Worm (Caenorhabditis elegans) whole organism, L4 larva: ENCODE data around the gene bec-1.

ENCODE experiments used
- F10B5.3 ChIP-seq: sonication (generic microtip); optimal IDR thresholded peaks from 2 replicates; lab custom pipeline; 2016; ENCODE audit warnings: mild to moderate bottlenecking, missing genetic modification characterization, missing compliant biosample characterization
- F37D6.2 ChIP-seq: sonication (generic microtip); optimal IDR thresholded peaks from 2 replicates; lab custom pipeline; 2016; ENCODE audit warnings: mild to moderate bottlenecking, missing genetic modification characterization, missing compliant biosample characterization
- F44E2.7 ChIP-seq: fragments of 200-800 bp; sonication (Bioruptor generic); IDR thresholded peaks from 2 replicates; pipeline ENCODE4 v2.1.2; 2022; ENCODE audit warnings: missing genetic modification characterization, missing compliant biosample characterization
- T20F7.1 ChIP-seq: fragments of 200-800 bp; sonication (Bioruptor generic); optimal IDR thresholded peaks from 2 replicates; lab custom pipeline; 2018; ENCODE audit warnings: mild to moderate bottlenecking, missing genetic modification characterization, missing compliant biosample characterization
- Y5F2A.4 ChIP-seq: fragments of 200-800 bp; sonication (Bioruptor generic); optimal IDR thresholded peaks from 2 replicates; lab custom pipeline; 2018; ENCODE audit warnings: mild to moderate bottlenecking, missing genetic modification characterization, missing compliant biosample characterization
- attf-4 ChIP-seq: sonication (generic microtip); optimal IDR thresholded peaks from 3 replicates; lab custom pipeline; 2017; ENCODE audit warnings: missing biosample characterization, missing genetic modification characterization
- ceh-28 ChIP-seq: fragments of 150-350 bp; optimal IDR thresholded peaks from 2 replicates; lab custom pipeline; 2014; ENCODE audit warnings: missing biosample characterization, missing genetic modification reagents, missing genetic modification characterization
- ceh-32 ChIP-seq: sonication (generic microtip); optimal IDR thresholded peaks from 2 replicates; lab custom pipeline; 2016; ENCODE audit warnings: mild to moderate bottlenecking, missing genetic modification characterization, missing compliant biosample characterization; ENCODE audit not compliant: poor library complexity
- daf-12 ChIP-seq: fragments of 150-350 bp; optimal IDR thresholded peaks from 2 replicates; lab custom pipeline; 2014; ENCODE audit warnings: missing biosample characterization, missing genetic modification reagents, missing genetic modification characterization
- daf-16 ChIP-seq, 3 experiments: sonication (generic microtip); optimal IDR thresholded peaks; 2 replicates each; lab custom pipeline; 2016 to 2017; ENCODE audit warnings: missing genetic modification characterization in 3 of 3, missing genetic modification reagents in 3 of 3, mild to moderate bottlenecking in 2 of 3, missing compliant biosample characterization in 2 of 3, missing biosample characterization in 1 of 3, moderate library complexity in 1 of 3
- daf-8 ChIP-seq: fragments of 200-800 bp; sonication (Bioruptor generic); IDR thresholded peaks from 2 replicates; pipeline ENCODE4 v1.3.6; 2022; ENCODE audit warnings: missing genetic modification characterization, missing compliant biosample characterization
- dmd-8 ChIP-seq: fragments of 200-800 bp; sonication (Bioruptor generic); IDR thresholded peaks from 2 replicates; pipeline ENCODE4 v1.3.6; 2022; ENCODE audit warnings: missing genetic modification characterization, missing compliant biosample characterization
- fos-1 ChIP-seq: fragments of 150-350 bp; optimal IDR thresholded peaks from 2 replicates; lab custom pipeline; 2014; ENCODE audit warnings: missing biosample characterization, missing genetic modification characterization
- hlh-11 ChIP-seq: fragments of 200-800 bp; sonication (Bioruptor generic); optimal IDR thresholded peaks from 2 replicates; lab custom pipeline; 2018; ENCODE audit warnings: mild to moderate bottlenecking, missing genetic modification characterization, missing compliant biosample characterization
- lsy-2 ChIP-seq, 2 experiments: fragments of 150-350 bp in 1 of 2; sonication (generic microtip) in 1 of 2; optimal IDR thresholded peaks; 2 replicates each; lab custom pipeline; 2014 to 2017; ENCODE audit warnings: missing biosample characterization in 2 of 2, missing genetic modification characterization in 2 of 2
- mdt-29 ChIP-seq: fragments of 200-800 bp; sonication (Bioruptor generic); IDR thresholded peaks from 2 replicates; pipeline ENCODE4 v1.3.6; 2022; ENCODE audit warnings: missing genetic modification reagents, missing genetic modification characterization, missing compliant biosample characterization
- mxl-3 ChIP-seq: fragments of 200-800 bp; sonication (Bioruptor generic); optimal IDR thresholded peaks from 2 replicates; lab custom pipeline; 2018; ENCODE audit warnings: mild to moderate bottlenecking, missing genetic modification characterization, missing compliant biosample characterization
- nhr-10 ChIP-seq: fragments of 150-350 bp; optimal IDR thresholded peaks from 2 replicates; lab custom pipeline; 2014; ENCODE audit warnings: missing biosample characterization, missing genetic modification characterization
- nhr-25 ChIP-seq: sonication (generic microtip); optimal IDR thresholded peaks from 2 replicates; lab custom pipeline; 2017; ENCODE audit warnings: missing genetic modification characterization, mild to moderate bottlenecking, missing compliant biosample characterization, antibody characterized with exemption, moderate library complexity, borderline replicate concordance; ENCODE audit not compliant: insufficient read depth
- nhr-28 ChIP-seq: fragments of 150-350 bp; optimal IDR thresholded peaks from 2 replicates; lab custom pipeline; 2014; ENCODE audit warnings: missing biosample characterization, missing genetic modification characterization
- nhr-41 ChIP-seq: fragments of 200-800 bp; sonication (Bioruptor generic); IDR thresholded peaks from 2 replicates; pipeline ENCODE4 v1.3.6; 2022; ENCODE audit warnings: missing genetic modification reagents, missing genetic modification characterization, missing compliant biosample characterization
- nhr-6 ChIP-seq: fragments of 150-350 bp; optimal IDR thresholded peaks from 2 replicates; lab custom pipeline; 2014; ENCODE audit warnings: missing biosample characterization, missing genetic modification characterization
- nhr-76 ChIP-seq: fragments of 150-350 bp; optimal IDR thresholded peaks from 2 replicates; lab custom pipeline; 2014; ENCODE audit warnings: missing biosample characterization, missing genetic modification characterization
- pqm-1 ChIP-seq: sonication (generic microtip); optimal IDR thresholded peaks from 2 replicates; lab custom pipeline; 2017; ENCODE audit warnings: missing biosample characterization, missing genetic modification characterization
- saeg-2 ChIP-seq: fragments of 200-800 bp; sonication (Bioruptor generic); IDR thresholded peaks from 2 replicates; pipeline ENCODE4 v1.3.6; 2022; ENCODE audit warnings: missing genetic modification reagents, missing genetic modification characterization, missing compliant biosample characterization
- sdz-12 ChIP-seq: fragments of 200-800 bp; sonication (Bioruptor generic); optimal IDR thresholded peaks from 2 replicates; lab custom pipeline; 2018; ENCODE audit warnings: mild to moderate bottlenecking, missing genetic modification characterization, missing compliant biosample characterization
- set-16 ChIP-seq: fragments of 200-800 bp; sonication (Bioruptor generic); IDR thresholded peaks from 2 replicates; pipeline ENCODE4 v1.3.6; 2022; ENCODE audit warnings: missing genetic modification reagents, missing genetic modification characterization, missing compliant biosample characterization
- skn-1 ChIP-seq: fragments of 150-350 bp; optimal IDR thresholded peaks from 2 replicates; lab custom pipeline; 2014; ENCODE audit warnings: missing biosample characterization, missing genetic modification characterization
- snpc-4 ChIP-seq: fragments of 150-350 bp; optimal IDR thresholded peaks from 2 replicates; lab custom pipeline; 2014; ENCODE audit warnings: missing biosample characterization, missing genetic modification characterization
- spr-3 ChIP-seq: fragments of 200-800 bp; sonication (Bioruptor generic); optimal IDR thresholded peaks from 2 replicates; lab custom pipeline; 2018; ENCODE audit warnings: mild to moderate bottlenecking, missing genetic modification characterization, missing compliant biosample characterization
- tag-97 ChIP-seq: fragments of 200-800 bp; sonication (Bioruptor generic); IDR thresholded peaks from 2 replicates; pipeline ENCODE4 v1.3.6; 2022; ENCODE audit warnings: missing genetic modification characterization, missing compliant biosample characterization
- unc-130 ChIP-seq: sonication (generic microtip); optimal IDR thresholded peaks from 2 replicates; lab custom pipeline; 2016; ENCODE audit warnings: missing genetic modification reagents, missing genetic modification characterization, missing compliant biosample characterization
- unc-62 ChIP-seq, 3 experiments: fragments of 150-350 bp in 1 of 3; sonication (generic microtip); optimal IDR thresholded peaks in 2 of 3; peaks in 1 of 3; 1 replicate in 1 of 3; 2 replicates in 2 of 3; lab custom pipeline; 2014 to 2017; ENCODE audit warnings: missing biosample characterization in 3 of 3, missing genetic modification characterization in 3 of 3, missing genetic modification reagents in 3 of 3, missing genotype in 1 of 3
- zag-1 ChIP-seq: fragments of 150-350 bp; optimal IDR thresholded peaks from 2 replicates; lab custom pipeline; 2014; ENCODE audit warnings: missing biosample characterization, missing genetic modification characterization
- zfp-2 ChIP-seq: sonication (generic microtip); optimal IDR thresholded peaks from 2 replicates; lab custom pipeline; 2016; ENCODE audit warnings: mild to moderate bottlenecking, missing genetic modification characterization, missing compliant biosample characterization

bec-1 gene

ce11 chrIV:5649073-5649583 is 15.1 kb downstream of the bec-1 start, which contains the start of gene csn-5 (continued):
- TF ChIP-seq lsy-2 (tag; optimal IDR thresholded peaks at IDR 0.05; lab: Kevin White, UChicago), result no peak
- TF ChIP-seq daf-16 (GFP tag; optimal IDR thresholded peaks at IDR 0.05; lab: Kevin White, UChicago), result no peak
- peak; percentile 59 for TF ChIP-seq daf-16 (tag; optimal IDR thresholded peaks at IDR 0.05; lab: Kevin White, UChicago)
- TF ChIP-seq attf-4 (tag; lab: Kevin White, UChicago), result no peak

ce11 chrIV:5645514-5646052 is 18.6 kb downstream of the bec-1 start, which contains the start of the genes srd-8 and B0547.2:
TSS of gene srd-8 (minus strand) at chrIV:5645614.
TSS of gene B0547.2 (plus strand) at chrIV:5646002.
- no peak for TF ChIP-seq F10B5.3
- no peak for TF ChIP-seq hlh-11
- no peak for TF ChIP-seq fos-1 (tag; lab: Kevin White, UChicago)
- TF ChIP-seq F44E2.7 (GFP tag; lab: Robert Waterston, UW), result no peak
- no peak for TF ChIP-seq daf-12 (tag; lab: Kevin White, UChicago)
- TF ChIP-seq daf-8 (GFP tag; lab: Robert Waterston, UW), result no peak
- TF ChIP-seq nhr-10 (tag; lab: Kevin White, UChicago), result no peak
- no peak for TF ChIP-seq nhr-28 (tag; lab: Kevin White, UChicago)
- TF ChIP-seq zag-1 (tag; lab: Kevin White, UChicago), result no peak
- no peak for TF ChIP-seq skn-1
- no peak for TF ChIP-seq Y5F2A.4 (GFP tag; lab: Kevin White, UChicago)
- no peak for TF ChIP-seq nhr-6 (tag; lab: Kevin White, UChicago)
- TF ChIP-seq mdt-29 (GFP tag; lab: Robert Waterston, UW), result no peak
- no peak for TF ChIP-seq daf-16 (GFP tag; optimal IDR thresholded peaks at IDR 0.05; lab: Kevin White, UChicago)
- TF ChIP-seq daf-16 (tag; optimal IDR thresholded peaks at IDR 0.05; lab: Kevin White, UChicago), result no peak
- TF ChIP-seq tag-97 (GFP tag; lab: Robert Waterston, UW), result no peak
- no peak for TF ChIP-seq ceh-28 (tag; lab: Kevin White, UChicago)
- TF ChIP-seq set-16 (GFP tag; lab: Robert Waterston, UW), result no peak
- TF ChIP-seq mxl-3, result no peak

ce11 chrIV:5635551-5635950 is 28.7 kb downstream of the bec-1 start, which contains the start of gene srd-13:
TSS of gene srd-13 (minus strand) at chrIV:5635651.
- TF ChIP-seq daf-16 (GFP tag; optimal IDR thresholded peaks at IDR 0.05; lab: Kevin White, UChicago) (no peak), daf-16 (tag; optimal IDR thresholded peaks at IDR 0.05; lab: Kevin White, UChicago) (no peak), nhr-41 (GFP tag; lab: Robert Waterston, UW) (no peak), set-16 (GFP tag; lab: Robert Waterston, UW) (no peak), F37D6.2 (tag; lab: Kevin White, UChicago) (no peak), F10B5.3 (no peak), saeg-2 (GFP tag; lab: Robert Waterston, UW) (no peak), nhr-76 (no peak), nhr-25 (tag; lab: Kevin White, UChicago) (no peak), pqm-1 (no peak)

ce11 chrIV:5632536-5632935 is 31.7 kb downstream of the bec-1 start:
- TF ChIP-seq T20F7.1 (GFP tag; lab: Kevin White, UChicago) (no peak), snpc-4 (tag; lab: Kevin White, UChicago) (no peak), nhr-25 (tag; lab: Kevin White, UChicago) (no peak), unc-62 (GFP tag; optimal IDR thresholded peaks at IDR 0.05 in 1 of 2; lab: Kevin White, UChicago) (peak in 1 of 2 experiments; percentile 96), unc-62 (tag; optimal IDR thresholded peaks at IDR 0.05; lab: Kevin White, UChicago) (no peak)

- TF ChIP-seq ceh-32 (tag; lab: Kevin White, UChicago), result no peak
- no peak for TF ChIP-seq spr-3 (GFP tag; lab: Kevin White, UChicago)
- TF ChIP-seq unc-130 (GFP tag; lab: Kevin White, UChicago), result no peak
- TF ChIP-seq dmd-8 (GFP tag; lab: Robert Waterston, UW), result no peak
- TF ChIP-seq Y5F2A.4 (GFP tag; lab: Kevin White, UChicago), result no peak
- no peak for TF ChIP-seq sdz-12 (GFP tag; lab: Kevin White, UChicago)
- no peak for TF ChIP-seq zfp-2 (tag; lab: Kevin White, UChicago)
Measured at ce11 chrIV:5631628-5632027, 32.6 kb downstream of the bec-1 start, which contains the start of gene ttbk-8.2. TSS of gene ttbk-8.2 (plus strand) at chrIV:5631928.
